Worm (Caenorhabditis elegans) whole organism, midembryonic: ENCODE results near the gene F54F7.6.

Source experiments
- flt-1 ChIP-seq: fragments of 200-800 bp; sonication (Bioruptor generic); IDR thresholded peaks from 2 replicates; pipeline ENCODE4 v1.3.6; 2022; ENCODE audit warnings: missing genetic modification characterization, missing compliant biosample characterization
- ref-1 ChIP-seq: fragments of 200-800 bp; sonication (Bioruptor generic); conservative IDR thresholded peaks from 2 replicates; pipeline ENCODE4 v1.3.6; 2022; ENCODE audit warnings: missing genetic modification reagents, missing genetic modification characterization, missing compliant biosample characterization
- tab-1 ChIP-seq: fragments of 200-800 bp; sonication (Bioruptor generic); IDR thresholded peaks from 2 replicates; pipeline ENCODE4 v1.3.6; 2022; ENCODE audit warnings: missing genetic modification characterization, missing compliant biosample characterization
- ztf-23 ChIP-seq: fragments of 200-800 bp; sonication (Bioruptor generic); IDR thresholded peaks from 2 replicates; pipeline ENCODE4 v1.3.6; 2022; ENCODE audit warnings: missing genetic modification reagents, missing genetic modification characterization, missing compliant biosample characterization
- ztf-29 ChIP-seq: fragments of 200-800 bp; sonication (Bioruptor generic); IDR thresholded peaks from 2 replicates; pipeline ENCODE4 v1.3.6; 2022; ENCODE audit warnings: missing genetic modification reagents, missing genetic modification characterization, missing compliant biosample characterization

ce11 chrX:11848618-11849017, 16.6 kb upstream of the F54F7.6 start, which contains the start of gene F54F7.9:
- no peak for TF ChIP-seq ztf-29 (GFP tag; lab: Robert Waterston, UW)
- no peak for TF ChIP-seq ref-1
- TF ChIP-seq flt-1 (GFP tag; lab: Robert Waterston, UW), result no peak
- no peak for TF ChIP-seq ztf-23
- no peak for TF ChIP-seq tab-1 (GFP tag; lab: Robert Waterston, UW)
